Fruit fly (Drosophila melanogaster) whole organism, prepupa: ENCODE data around the gene Orp8.

Experiments
- Blimp-1 ChIP-seq: fragments of 200-800 bp; sonication (Bioruptor generic); optimal IDR thresholded peaks from 3 replicates; lab custom pipeline; 2017; ENCODE audit warnings: missing biosample characterization, missing genetic modification characterization, mild to moderate bottlenecking, moderate library complexity, missing genetic modification reagents
- CG10631 ChIP-seq: fragments of 200-800 bp; sonication (Bioruptor generic); optimal IDR thresholded peaks from 2 replicates; lab custom pipeline; 2016; ENCODE audit warnings: missing biosample characterization, missing genetic modification characterization
- CG10669 ChIP-seq: fragments of 200-800 bp; sonication (Bioruptor generic); optimal IDR thresholded peaks from 3 replicates; lab custom pipeline; 2018; ENCODE audit warnings: missing biosample characterization, mild to moderate bottlenecking, missing genetic modification characterization, moderate library complexity
- CG11294 ChIP-seq: fragments of 200-800 bp; sonication (Bioruptor generic); IDR thresholded peaks from 2 replicates; pipeline ENCODE4 v1.3.6; 2022; ENCODE audit warnings: missing biosample characterization, missing genetic modification characterization
- CG11902 ChIP-seq: fragments of 200-800 bp; sonication (Bioruptor generic); optimal IDR thresholded peaks from 3 replicates; lab custom pipeline; 2016; ENCODE audit warnings: missing biosample characterization, missing genetic modification characterization
- CG15336 ChIP-seq: fragments of 200-800 bp; sonication (Bioruptor generic); IDR thresholded peaks from 2 replicates; pipeline ENCODE4 v1.3.6; 2022; ENCODE audit warnings: missing biosample characterization, missing genetic modification characterization
- CG1621 ChIP-seq: fragments of 200-800 bp; sonication (Bioruptor generic); optimal IDR thresholded peaks from 3 replicates; lab custom pipeline; 2018; ENCODE audit warnings: missing biosample characterization, mild to moderate bottlenecking, missing genetic modification characterization
- CG16779 ChIP-seq: fragments of 200-800 bp; sonication (Bioruptor generic); optimal IDR thresholded peaks from 3 replicates; lab custom pipeline; 2017; ENCODE audit warnings: missing biosample characterization, mild to moderate bottlenecking, missing genetic modification characterization
- CG3032 ChIP-seq: fragments of 200-800 bp; optimal IDR thresholded peaks from 2 replicates; lab custom pipeline; 2019; ENCODE audit warnings: missing biosample characterization, mild to moderate bottlenecking, missing genetic modification characterization, moderate library complexity
- CG31627 ChIP-seq: fragments of 200-800 bp; sonication (Bioruptor generic); optimal IDR thresholded peaks from 3 replicates; lab custom pipeline; 2016; ENCODE audit warnings: missing biosample characterization, missing genetic modification characterization
- CG32006 ChIP-seq: fragments of 200-800 bp; sonication (Bioruptor generic); optimal IDR thresholded peaks from 3 replicates; lab custom pipeline; 2017; ENCODE audit warnings: missing biosample characterization, mild to moderate bottlenecking, missing genetic modification characterization
- CG3919 ChIP-seq: fragments of 200-800 bp; sonication (Bioruptor generic); optimal IDR thresholded peaks from 3 replicates; lab custom pipeline; 2016; ENCODE audit warnings: missing biosample characterization, missing genetic modification characterization
- CG4318 ChIP-seq: fragments of 200-800 bp; sonication (Bioruptor generic); optimal IDR thresholded peaks from 3 replicates; lab custom pipeline; 2017; ENCODE audit warnings: missing biosample characterization, mild to moderate bottlenecking, missing genetic modification characterization
- CG6163 ChIP-seq: fragments of 200-800 bp; sonication (Bioruptor generic); IDR thresholded peaks from 3 replicates; pipeline ENCODE4 v1.3.6; 2022; ENCODE audit warnings: missing biosample characterization, missing genetic modification characterization
- CG6808 ChIP-seq: fragments of 200-800 bp; sonication (Bioruptor generic); optimal IDR thresholded peaks from 3 replicates; lab custom pipeline; 2017; ENCODE audit warnings: missing biosample characterization, missing genetic modification characterization, mild to moderate bottlenecking, moderate library complexity, missing genetic modification reagents
- CG6854 ChIP-seq: fragments of 200-800 bp; sonication (Bioruptor generic); optimal IDR thresholded peaks from 2 replicates; lab custom pipeline; 2017; ENCODE audit warnings: missing biosample characterization, mild to moderate bottlenecking, missing genetic modification characterization
- CG7368 ChIP-seq: fragments of 200-800 bp; sonication (Bioruptor generic); optimal IDR thresholded peaks from 3 replicates; lab custom pipeline; 2016; ENCODE audit warnings: missing biosample characterization, missing genetic modification characterization
- CG8119 ChIP-seq: fragments of 200-800 bp; sonication (Bioruptor generic); IDR thresholded peaks from 3 replicates; pipeline ENCODE4 v1.3.6; 2022; ENCODE audit warnings: missing biosample characterization, missing genetic modification characterization
- CG8632 ChIP-seq: fragments of 200-800 bp; sonication (Bioruptor generic); optimal IDR thresholded peaks from 3 replicates; lab custom pipeline; 2016; ENCODE audit warnings: missing biosample characterization, missing genetic modification characterization
- CG9139 ChIP-seq: fragments of 200-800 bp; sonication (Bioruptor generic); optimal IDR thresholded peaks from 3 replicates; lab custom pipeline; 2017; ENCODE audit warnings: missing biosample characterization, mild to moderate bottlenecking, missing genetic modification characterization
- Eip75B ChIP-seq: fragments of 200-800 bp; sonication (Bioruptor generic); optimal IDR thresholded peaks from 3 replicates; lab custom pipeline; 2016; ENCODE audit warnings: missing biosample characterization, missing genetic modification characterization
- Eip78C ChIP-seq: fragments of 200-800 bp; sonication (Bioruptor generic); peaks from one replicate; lab custom pipeline; 2016; ENCODE audit warnings: missing biosample characterization, missing genetic modification characterization
- Eip93F ChIP-seq: fragments of 200-800 bp; sonication (Bioruptor generic); optimal IDR thresholded peaks from 2 replicates; lab custom pipeline; 2016; ENCODE audit warnings: missing biosample characterization, mild to moderate bottlenecking, missing genetic modification characterization
- Ets21C ChIP-seq: fragments of 200-800 bp; sonication (Bioruptor generic); optimal IDR thresholded peaks from 3 replicates; lab custom pipeline; 2016; ENCODE audit warnings: missing biosample characterization, missing genetic modification characterization
- Ets96B ChIP-seq: fragments of 200-800 bp; optimal IDR thresholded peaks from 2 replicates; lab custom pipeline; 2019; ENCODE audit warnings: missing biosample characterization, mild to moderate bottlenecking, missing genetic modification characterization, moderate library complexity
- Gug ChIP-seq: fragments of 200-800 bp; sonication (Bioruptor generic); IDR thresholded peaks from 2 replicates; pipeline ENCODE4 v1.3.6; 2022; ENCODE audit warnings: missing biosample characterization, missing genetic modification characterization
- Hr38 ChIP-seq: sonication (Bioruptor generic); optimal IDR thresholded peaks from 2 replicates; lab custom pipeline; 2016; ENCODE audit warnings: missing biosample characterization, missing genetic modification characterization
- Hr39 ChIP-seq: fragments of 200-800 bp; sonication (Bioruptor generic); optimal IDR thresholded peaks from 2 replicates; lab custom pipeline; 2016; ENCODE audit warnings: missing biosample characterization, missing genetic modification characterization
- Hr4 ChIP-seq: fragments of 200-800 bp; sonication (Bioruptor generic); optimal IDR thresholded peaks from 3 replicates; lab custom pipeline; 2016; ENCODE audit warnings: missing biosample characterization, missing genetic modification characterization
- Met ChIP-seq: fragments of 200-800 bp; sonication (Bioruptor generic); optimal IDR thresholded peaks from 3 replicates; lab custom pipeline; 2016; ENCODE audit warnings: missing biosample characterization, missing genetic modification characterization
- OdsH ChIP-seq: fragments of 200-800 bp; sonication (Bioruptor generic); optimal IDR thresholded peaks from 3 replicates; lab custom pipeline; 2016; ENCODE audit warnings: missing biosample characterization, missing genetic modification characterization
- Smox ChIP-seq: fragments of 200-800 bp; sonication (Bioruptor generic); optimal IDR thresholded peaks from 3 replicates; lab custom pipeline; 2016; ENCODE audit warnings: missing biosample characterization, missing genetic modification characterization
- Sox15 ChIP-seq: fragments of 200-800 bp; sonication (Bioruptor generic); optimal IDR thresholded peaks from 3 replicates; lab custom pipeline; 2016; ENCODE audit warnings: missing biosample characterization, missing genetic modification characterization
- achi ChIP-seq: fragments of 200-800 bp; sonication (Bioruptor generic); optimal IDR thresholded peaks from 3 replicates; lab custom pipeline; 2016; ENCODE audit warnings: missing biosample characterization, missing genetic modification characterization
- acj6 ChIP-seq: fragments of 200-800 bp; sonication (Bioruptor generic); optimal IDR thresholded peaks from 3 replicates; lab custom pipeline; 2016; ENCODE audit warnings: missing biosample characterization, missing genetic modification characterization
- cyc ChIP-seq: fragments of 200-800 bp; sonication (Bioruptor generic); optimal IDR thresholded peaks from 3 replicates; lab custom pipeline; 2016; ENCODE audit warnings: missing biosample characterization, missing genetic modification characterization
- dac ChIP-seq: fragments of 200-800 bp; sonication (Bioruptor generic); optimal IDR thresholded peaks from 2 replicates; lab custom pipeline; 2017; ENCODE audit warnings: missing biosample characterization, mild to moderate bottlenecking, missing genetic modification characterization
- dsx ChIP-seq: fragments of 200-800 bp; optimal IDR thresholded peaks from 3 replicates; lab custom pipeline; 2019; ENCODE audit warnings: missing biosample characterization, mild to moderate bottlenecking, missing genetic modification characterization, moderate library complexity; ENCODE audit not compliant: poor library complexity, severe bottlenecking
- eg ChIP-seq: fragments of 200-800 bp; sonication (Bioruptor generic); IDR thresholded peaks from 3 replicates; pipeline ENCODE4 v1.3.6; 2022; ENCODE audit warnings: missing biosample characterization, missing genetic modification characterization
- esn ChIP-seq: fragments of 200-800 bp; sonication (Bioruptor generic); optimal IDR thresholded peaks from 2 replicates; lab custom pipeline; 2016; ENCODE audit warnings: missing biosample characterization, mild to moderate bottlenecking, missing genetic modification characterization, moderate library complexity
- fd59A ChIP-seq: fragments of 200-800 bp; sonication (Bioruptor generic); optimal IDR thresholded peaks from 2 replicates; lab custom pipeline; 2017; ENCODE audit warnings: missing biosample characterization, mild to moderate bottlenecking, missing genetic modification characterization, missing genetic modification reagents
- fd85E ChIP-seq: fragments of 200-800 bp; sonication (Bioruptor generic); optimal IDR thresholded peaks from 3 replicates; lab custom pipeline; 2016; ENCODE audit warnings: missing biosample characterization, missing genetic modification characterization
- fkh ChIP-seq: fragments of 200-800 bp; sonication (Bioruptor generic); optimal IDR thresholded peaks from 3 replicates; lab custom pipeline; 2017; ENCODE audit warnings: missing biosample characterization, mild to moderate bottlenecking, missing genetic modification characterization, moderate library complexity
- lz ChIP-seq: fragments of 200-800 bp; sonication (Bioruptor generic); optimal IDR thresholded peaks from 3 replicates; lab custom pipeline; 2016; ENCODE audit warnings: missing biosample characterization, missing genetic modification characterization
- pdm3 ChIP-seq: fragments of 200-800 bp; sonication (Bioruptor generic); optimal IDR thresholded peaks from 3 replicates; lab custom pipeline; 2016; ENCODE audit warnings: missing biosample characterization, missing genetic modification characterization
- spab ChIP-seq: fragments of 200-800 bp; sonication (Bioruptor generic); optimal IDR thresholded peaks from 2 replicates; lab custom pipeline; 2017; ENCODE audit warnings: missing biosample characterization, mild to moderate bottlenecking, missing genetic modification characterization, missing genetic modification reagents
- ss ChIP-seq, 2 experiments: fragments of 200-800 bp; sonication (Bioruptor generic); optimal IDR thresholded peaks; 2 replicates in 1 of 2; 3 replicates in 1 of 2; lab custom pipeline; 2017 to 2018; ENCODE audit warnings: mild to moderate bottlenecking in 2 of 2, missing biosample characterization in 2 of 2, missing genetic modification characterization in 2 of 2, moderate library complexity in 1 of 2
- topi ChIP-seq: fragments of 200-800 bp; sonication (Bioruptor generic); optimal IDR thresholded peaks from 3 replicates; lab custom pipeline; 2016; ENCODE audit warnings: missing biosample characterization, missing genetic modification characterization

Orp8 gene

DNA sequence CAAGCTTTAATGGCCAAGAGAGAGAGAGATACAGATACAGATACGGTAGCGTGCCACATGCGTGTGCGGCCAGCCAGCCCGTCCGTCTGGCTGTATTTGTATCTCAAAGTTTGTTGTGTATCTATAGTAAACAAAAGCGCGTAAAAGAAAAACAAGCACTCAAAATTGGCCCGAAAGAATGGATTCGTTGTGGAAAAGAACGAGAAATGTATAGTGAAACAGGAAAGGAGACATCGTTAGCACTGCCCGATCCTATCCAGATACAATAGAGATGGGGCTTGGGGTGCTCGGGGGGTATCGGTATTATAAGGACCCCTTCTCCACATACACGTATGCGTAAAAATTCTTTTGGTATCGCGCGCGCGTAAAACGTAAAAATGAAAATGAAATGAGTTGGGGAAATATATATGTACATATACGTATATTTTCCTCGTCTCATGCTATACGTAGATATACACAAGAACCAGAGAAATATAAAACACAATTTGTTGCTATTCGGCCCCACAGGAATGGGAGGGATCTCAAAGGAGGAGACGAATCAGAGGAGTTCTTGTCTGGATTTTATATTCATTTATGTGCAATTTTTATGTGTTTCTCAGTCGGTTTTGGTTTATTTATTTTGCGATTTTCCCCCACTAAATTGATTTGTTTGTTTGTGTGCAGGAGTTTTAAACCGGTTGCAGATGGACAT, 45.2 kb upstream of the Orp8 start (continued):
- no peak for TF ChIP-seq Eip93F (GFP tag; lab: Kevin White, UChicago)
- TF ChIP-seq Ets96B (tag; lab: Kevin White, UChicago) = peak; percentile 17
- no peak for TF ChIP-seq Blimp-1 (GFP tag; lab: Kevin White, UChicago)
- TF ChIP-seq eg (GFP tag; lab: Robert Waterston, UW) = no peak
- TF ChIP-seq OdsH (GFP tag; lab: Kevin White, UChicago) = no peak
- peak; percentile 90 for TF ChIP-seq fkh (GFP tag; lab: Kevin White, UChicago)
- peak; percentile 67 for TF ChIP-seq Eip78C (GFP tag; lab: Kevin White, UChicago)

DNA sequence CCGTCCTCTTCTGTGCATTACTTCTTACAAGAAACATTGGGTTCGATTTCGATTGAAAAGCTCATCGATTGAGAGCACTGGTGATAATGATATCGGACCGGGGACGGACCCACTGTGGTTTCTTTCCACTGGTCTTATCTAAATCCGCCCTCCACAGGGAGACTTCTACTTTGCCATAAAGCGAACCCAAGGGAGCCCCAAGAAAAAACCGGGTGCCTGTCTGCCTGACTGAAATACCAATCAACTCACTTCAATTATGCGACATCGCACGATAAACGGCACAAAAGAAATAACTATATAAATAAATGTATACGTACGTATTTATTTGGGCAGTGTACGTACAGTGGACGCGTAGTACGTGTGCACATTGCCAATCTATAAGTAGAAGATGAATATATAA, 44.4 kb upstream of the Orp8 start:
- TF ChIP-seq CG3919 (no peak), esn (GFP tag; lab: Kevin White, UChicago) (no peak), Hr38 (GFP tag; lab: Kevin White, UChicago) (no peak), CG15336 (GFP tag; lab: Robert Waterston, UW) (no peak), fd85E (GFP tag; lab: Kevin White, UChicago) (no peak), CG7368 (no peak), Met (GFP tag; lab: Kevin White, UChicago) (no peak), Ets21C (GFP tag; lab: Kevin White, UChicago) (no peak), ss (GFP tag; optimal IDR thresholded peaks at IDR 0.05; lab: Kevin White, UChicago) (no peak), fkh (GFP tag; lab: Kevin White, UChicago) (no peak), pdm3 (GFP tag; lab: Kevin White, UChicago) (peak; percentile 6), spab (GFP tag; lab: Kevin White, UChicago) (no peak), Eip93F (GFP tag; lab: Kevin White, UChicago) (peak; percentile 34), eg (GFP tag; lab: Robert Waterston, UW) (0 out of 3 replicates have a peak, but pooled peaks have one; percentile 26), CG3032 (tag; lab: Kevin White, UChicago) (peak; percentile 30), CG11294 (GFP tag; lab: Robert Waterston, UW) (peak; percentile 34; the same call in 1 of the 2 replicates), CG31627 (GFP tag; lab: Kevin White, UChicago) (no peak), achi (GFP tag; lab: Kevin White, UChicago) (no peak), CG4318 (no peak), fd59A (no peak), CG8632 (no peak), dac (no peak), CG6808 (GFP tag; lab: Kevin White, UChicago) (peak; percentile 43), lz (no peak), CG6163 (GFP tag; lab: Robert Waterston, UW) (peak; percentile 60; the same call in 1 of the 3 replicates), CG8119 (GFP tag; lab: Robert Waterston, UW) (no peak; the same call in 1 of the 3 replicates), CG10669 (GFP tag; lab: Kevin White, UChicago) (peak; percentile 18), Hr4 (GFP tag; lab: Kevin White, UChicago) (no peak), topi (GFP tag; lab: Kevin White, UChicago) (no peak), Gug (no peak), Eip78C (GFP tag; lab: Kevin White, UChicago) (peak; percentile 72), Smox (no peak), CG9139 (GFP tag; lab: Kevin White, UChicago) (peak; percentile 33), cyc (no peak), CG6854 (no peak), CG11902 (GFP tag; lab: Kevin White, UChicago) (no peak), CG16779 (tag; lab: Kevin White, UChicago) (no peak), dsx (no peak), Eip75B (GFP tag; lab: Kevin White, UChicago) (no peak), Sox15 (GFP tag; lab: Kevin White, UChicago) (no peak), CG32006 (no peak), Hr39 (GFP tag; lab: Kevin White, UChicago) (no peak), acj6 (GFP tag; lab: Kevin White, UChicago) (no peak), CG10631 (GFP tag; lab: Kevin White, UChicago) (no peak), CG1621 (no peak), OdsH (GFP tag; lab: Kevin White, UChicago) (no peak)
